Worm (Caenorhabditis elegans): ENCODE measurements around the gene clu-1.
A peak's percentile ranks its signal among the peaks of the same experiment; 100 is the strongest.

Gene clu-1

DNA sequence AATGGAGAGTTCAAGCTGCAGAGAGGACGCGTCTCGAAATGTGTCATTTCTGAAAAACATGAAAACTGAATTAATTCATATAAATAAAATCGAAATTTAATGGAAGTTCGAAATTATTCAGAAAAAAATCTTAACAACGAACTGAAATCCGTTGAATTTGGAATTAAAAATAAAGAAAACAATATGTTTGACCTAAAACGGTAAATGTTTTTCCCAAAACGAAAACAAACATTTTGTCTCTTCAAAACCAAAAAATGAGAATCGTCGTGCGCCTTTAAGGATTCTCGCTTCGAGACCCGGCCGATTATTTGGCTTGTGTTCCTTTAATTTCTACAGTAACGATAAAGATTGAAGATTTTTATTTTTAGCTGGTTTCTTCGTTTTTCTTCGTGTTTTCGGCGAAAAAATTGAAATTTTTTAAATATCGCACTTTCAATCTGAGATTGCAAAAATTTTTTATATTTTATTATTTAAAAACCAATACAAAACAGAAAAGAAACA lies 38.2 kb upstream of the clu-1 start, which contains the start of gene C48B4.7:
C48B4.7 (minus strand) TSS at position 51 of the 501 bp plus-strand sequence.
- TF ChIP-seq dpff-1 (tag; optimal IDR thresholded peaks at IDR 0.05) = no peak
- TF ChIP-seq gei-17 (GFP tag; optimal IDR thresholded peaks at IDR 0.05) = no peak
- TF ChIP-seq T07F8.4 (tag; optimal IDR thresholded peaks at IDR 0.05) = no peak
- TF ChIP-seq Y79H2A.3 (GFP tag; conservative IDR thresholded peaks at IDR 0.05) = no peak
- peak; percentile 14 for TF ChIP-seq snpc-1.3 (tag; optimal IDR thresholded peaks at IDR 0.05; ENCODE audit: insufficient read depth)
- no peak for TF ChIP-seq F52B5.7 (tag; optimal IDR thresholded peaks at IDR 0.05)
- TF ChIP-seq lin-54 (GFP tag; optimal IDR thresholded peaks at IDR 0.05) = no peak
- no peak for TF ChIP-seq tlf-1 (GFP tag; optimal IDR thresholded peaks at IDR 0.05)
- TF ChIP-seq hsf-1 (GFP tag; IDR thresholded peaks at IDR 0.05) = no peak
- no peak for TF ChIP-seq ceh-27 (GFP tag; optimal IDR thresholded peaks at IDR 0.05)
- no peak for TF ChIP-seq K12H6.12 (tag; optimal IDR thresholded peaks at IDR 0.05)
- no peak for TF ChIP-seq somi-1 (GFP tag; optimal IDR thresholded peaks at IDR 0.05)
- TF ChIP-seq nfyb-1 (GFP tag; IDR thresholded peaks at IDR 0.05) = no peak
- no peak for TF ChIP-seq madf-3 (GFP tag; IDR thresholded peaks at IDR 0.05)
- no peak for TF ChIP-seq snpc-1.1 (tag; optimal IDR thresholded peaks at IDR 0.05; ENCODE audit: insufficient read depth)
- TF ChIP-seq madf-8 (GFP tag; conservative IDR thresholded peaks at IDR 0.05) = peak; percentile 78
- TF ChIP-seq F57C9.4 (tag; optimal IDR thresholded peaks at IDR 0.05) = no peak
- peak; percentile 44 for TF ChIP-seq F49E8.2 (tag; optimal IDR thresholded peaks at IDR 0.05; ENCODE audit: insufficient read depth)
- TF ChIP-seq hrde-1 (tag; optimal IDR thresholded peaks at IDR 0.05; ENCODE audit: borderline replicate concordance) = no peak
- TF ChIP-seq egl-18 (GFP tag; IDR thresholded peaks at IDR 0.05) = no peak
- TF ChIP-seq lir-1 (GFP tag; conservative IDR thresholded peaks at IDR 0.05) = no peak
- TF ChIP-seq dox-1 (GFP tag; IDR thresholded peaks at IDR 0.05) = no peak
- TF ChIP-seq B0035.1 (tag; optimal IDR thresholded peaks at IDR 0.05) = no peak
- peak; percentile 31 for TF ChIP-seq efl-1 (GFP tag; optimal IDR thresholded peaks at IDR 0.05)
- TF ChIP-seq C17E4.6 (GFP tag; IDR thresholded peaks at IDR 0.05) = no peak
- TF ChIP-seq attf-6 (GFP tag; IDR thresholded peaks at IDR 0.05) = no peak
- no peak for TF ChIP-seq zim-3 (tag; optimal IDR thresholded peaks at IDR 0.05)
- TF ChIP-seq ekl-4 (GFP tag; IDR thresholded peaks at IDR 0.05) = no peak
- no peak for TF ChIP-seq hlh-26 (GFP tag; conservative IDR thresholded peaks at IDR 0.05)
- no peak for TF ChIP-seq mxl-1 (tag; optimal IDR thresholded peaks at IDR 0.05)
- TF ChIP-seq atf-7 (tag; optimal IDR thresholded peaks at IDR 0.05) = no peak
- no peak for TF ChIP-seq nfya-2 (GFP tag; IDR thresholded peaks at IDR 0.05)
- TF ChIP-seq lsl-1 (GFP tag; optimal IDR thresholded peaks at IDR 0.05) = peak; percentile 87
- TF ChIP-seq rec-8 (tag; optimal IDR thresholded peaks at IDR 0.05) = no peak
- no peak for TF ChIP-seq attf-5 (GFP tag; optimal IDR thresholded peaks at IDR 0.05)
- no peak for TF ChIP-seq ets-4 (GFP tag; optimal IDR thresholded peaks at IDR 0.05)
- TF ChIP-seq ceh-79 (tag; optimal IDR thresholded peaks at IDR 0.05) = no peak
- TF ChIP-seq chd-7 (tag; optimal IDR thresholded peaks at IDR 0.05) = no peak
- TF ChIP-seq C06A6.2 (GFP tag; conservative IDR thresholded peaks at IDR 0.05) = no peak
- no peak for TF ChIP-seq F22D6.2 (tag; optimal IDR thresholded peaks at IDR 0.05)
- TF ChIP-seq akir-1 (GFP tag; optimal IDR thresholded peaks at IDR 0.05) = no peak
- TF ChIP-seq aptf-3 (GFP tag; IDR thresholded peaks at IDR 0.05) = no peak
- no peak for TF ChIP-seq ztf-28 (GFP tag; IDR thresholded peaks at IDR 0.05)
- no peak for TF ChIP-seq sptf-2 (GFP tag; optimal IDR thresholded peaks at IDR 0.05)
- no peak for TF ChIP-seq ztf-22 (GFP tag; optimal IDR thresholded peaks at IDR 0.05)
- TF ChIP-seq F33H1.4 (GFP tag; IDR thresholded peaks at IDR 0.05) = peak; percentile 90
- no peak for TF ChIP-seq unc-62 (GFP tag; optimal IDR thresholded peaks at IDR 0.05)
- no peak for TF ChIP-seq ceh-58 (GFP tag; IDR thresholded peaks at IDR 0.05)

All from whole organism, young adult.